Fruit fly (Drosophila melanogaster) whole organism, embryonic: Measurements from ENCODE around the gene Pxd.
A peak's percentile ranks its signal among the peaks of the same experiment; 100 is the strongest.

Source experiments
- Atf6 ChIP-seq: fragments of 200-800 bp; sonication (Bioruptor generic); IDR thresholded peaks from 2 replicates; pipeline ENCODE4 v1.3.6; 2022; ENCODE audit warnings: missing biosample characterization, missing genetic modification characterization
- Awh ChIP-seq: fragments of 200-800 bp; sonication (Bioruptor generic); IDR thresholded peaks from 2 replicates; pipeline ENCODE4, ENCODE4 v1.3.6; 2022; ENCODE audit warnings: missing biosample characterization, missing genetic modification characterization
- BEAF-32 ChIP-seq: fragments of 200-800 bp; sonication (Bioruptor generic); optimal IDR thresholded peaks from 3 replicates; lab custom pipeline; 2017; ENCODE audit warnings: missing biosample characterization, missing genetic modification characterization, mild to moderate bottlenecking, moderate library complexity, missing genetic modification reagents
- Blimp-1 ChIP-seq: fragments of 200-800 bp; sonication (Bioruptor generic); optimal IDR thresholded peaks from 3 replicates; lab custom pipeline; 2018; ENCODE audit warnings: missing biosample characterization, missing genetic modification characterization, mild to moderate bottlenecking, moderate library complexity, missing genetic modification reagents
- CG10462 ChIP-seq: fragments of 200-800 bp; sonication (Bioruptor generic); optimal IDR thresholded peaks from 2 replicates; lab custom pipeline; 2016; ENCODE audit warnings: missing biosample characterization, missing genetic modification characterization
- CG10654 ChIP-seq: fragments of 200-800 bp; sonication (Bioruptor generic); optimal IDR thresholded peaks from 2 replicates; lab custom pipeline; 2016; ENCODE audit warnings: missing biosample characterization, missing genetic modification characterization
- CG11504 ChIP-seq: fragments of 200-800 bp; sonication (Bioruptor generic); optimal IDR thresholded peaks from 3 replicates; lab custom pipeline; 2019; ENCODE audit warnings: missing biosample characterization, mild to moderate bottlenecking, missing genetic modification characterization, moderate library complexity
- CG11723 ChIP-seq: fragments of 200-800 bp; sonication (Bioruptor generic); optimal IDR thresholded peaks from 2 replicates; lab custom pipeline; 2017; ENCODE audit warnings: missing biosample characterization, mild to moderate bottlenecking, missing genetic modification characterization
- CG12155 ChIP-seq: fragments of 200-800 bp; sonication (Bioruptor generic); optimal IDR thresholded peaks from 3 replicates; lab custom pipeline; 2016; ENCODE audit warnings: missing biosample characterization, missing genetic modification characterization
- CG12299 ChIP-seq: fragments of 200-800 bp; sonication (Bioruptor generic); optimal IDR thresholded peaks from 2 replicates; lab custom pipeline; 2018; ENCODE audit warnings: missing biosample characterization, mild to moderate bottlenecking, missing genetic modification characterization
- CG12659 ChIP-seq: fragments of 200-800 bp; sonication (Bioruptor generic); optimal IDR thresholded peaks from 3 replicates; lab custom pipeline; 2017; ENCODE audit warnings: mild to moderate bottlenecking, missing biosample characterization, missing genetic modification reagents, missing genetic modification characterization
- CG13287 ChIP-seq: fragments of 200-800 bp; sonication (Bioruptor generic); IDR thresholded peaks from 2 replicates; pipeline ENCODE4 v1.3.6; 2022; ENCODE audit warnings: missing biosample characterization, missing genetic modification characterization; ENCODE audit not compliant: partially characterized antibody
- CG14014 ChIP-seq: fragments of 200-800 bp; sonication (Bioruptor generic); IDR thresholded peaks from 2 replicates; pipeline ENCODE4 v1.3.6; 2022; ENCODE audit warnings: missing biosample characterization, missing genetic modification characterization
- CG14050 ChIP-seq: fragments of 200-800 bp; sonication (Bioruptor generic); IDR thresholded peaks from 3 replicates; pipeline ENCODE4 v1.3.6; 2022; ENCODE audit warnings: missing biosample characterization, missing genetic modification characterization
- CG14441 ChIP-seq: fragments of 200-800 bp; sonication (Bioruptor generic); IDR thresholded peaks from 2 replicates; pipeline ENCODE4 v1.3.6; 2022; ENCODE audit warnings: missing biosample characterization, missing genetic modification characterization
- CG14965 ChIP-seq: fragments of 200-800 bp; sonication (Bioruptor generic); optimal IDR thresholded peaks from 2 replicates; lab custom pipeline; 2016; ENCODE audit warnings: missing biosample characterization, missing genetic modification characterization, borderline replicate concordance
- CG30431 ChIP-seq: fragments of 200-800 bp; sonication (Bioruptor generic); optimal IDR thresholded peaks from 2 replicates; lab custom pipeline; 2017; ENCODE audit warnings: missing biosample characterization, missing genetic modification characterization
- CG31441 ChIP-seq: fragments of 200-800 bp; sonication (Bioruptor generic); IDR thresholded peaks from 2 replicates; pipeline ENCODE4 v1.3.6; 2022; ENCODE audit warnings: missing biosample characterization, missing genetic modification characterization
- CG3407 ChIP-seq: fragments of 200-800 bp; sonication (Bioruptor generic); optimal IDR thresholded peaks from 2 replicates; lab custom pipeline; 2018; ENCODE audit warnings: missing biosample characterization, mild to moderate bottlenecking, missing genetic modification characterization
- CG6683 ChIP-seq: fragments of 200-800 bp; sonication (Bioruptor generic); optimal IDR thresholded peaks from 2 replicates; lab custom pipeline; 2017; ENCODE audit warnings: missing biosample characterization, mild to moderate bottlenecking, missing genetic modification characterization, missing genetic modification reagents
- CG6765 ChIP-seq: fragments of 200-800 bp; sonication (Bioruptor generic); optimal IDR thresholded peaks from 3 replicates; lab custom pipeline; 2017; ENCODE audit warnings: missing biosample characterization, mild to moderate bottlenecking, missing genetic modification characterization
- CG7987 ChIP-seq: fragments of 200-800 bp; sonication (Bioruptor generic); optimal IDR thresholded peaks from 2 replicates; lab custom pipeline; 2018; ENCODE audit warnings: missing biosample characterization, mild to moderate bottlenecking, missing genetic modification characterization, moderate library complexity
- Dek ChIP-seq: fragments of 200-800 bp; sonication (Bioruptor generic); optimal IDR thresholded peaks from 3 replicates; lab custom pipeline; 2019; ENCODE audit warnings: missing biosample characterization, mild to moderate bottlenecking, missing genetic modification characterization, moderate library complexity
- Doc3 ChIP-seq: fragments of 200-800 bp; sonication (Bioruptor generic); IDR thresholded peaks from 3 replicates; pipeline ENCODE4 v1.3.6; 2022; ENCODE audit warnings: missing biosample characterization, missing genetic modification characterization; ENCODE audit not compliant: partially characterized antibody
- Fer3 ChIP-seq: fragments of 200-800 bp; sonication (Bioruptor generic); optimal IDR thresholded peaks from 2 replicates; lab custom pipeline; 2018; ENCODE audit warnings: missing biosample characterization, mild to moderate bottlenecking, missing genetic modification characterization, moderate library complexity
- HmgZ ChIP-seq: fragments of 200-800 bp; sonication (Bioruptor generic); optimal IDR thresholded peaks from 2 replicates; lab custom pipeline; 2018; ENCODE audit warnings: missing biosample characterization, mild to moderate bottlenecking, missing genetic modification characterization
- Nf-YA ChIP-seq: fragments of 200-800 bp; sonication (Bioruptor generic); IDR thresholded peaks from 2 replicates; pipeline ENCODE4 v1.3.6; 2022; ENCODE audit warnings: missing biosample characterization, missing genetic modification characterization
- PHDP ChIP-seq: fragments of 200-800 bp; sonication (Bioruptor generic); optimal IDR thresholded peaks from 3 replicates; lab custom pipeline; 2018; ENCODE audit warnings: missing biosample characterization, mild to moderate bottlenecking, missing genetic modification characterization, moderate library complexity
- ac ChIP-seq: fragments of 200-800 bp; sonication (Bioruptor generic); optimal IDR thresholded peaks from 3 replicates; lab custom pipeline; 2017; ENCODE audit warnings: missing biosample characterization, mild to moderate bottlenecking, missing genetic modification characterization
- bowl ChIP-seq: fragments of 200-800 bp; sonication (Bioruptor generic); IDR thresholded peaks from 2 replicates; pipeline ENCODE4 v1.3.6; 2022; ENCODE audit warnings: missing biosample characterization, missing genetic modification characterization
- cad ChIP-seq: fragments of >200 bp; optimal IDR thresholded peaks from 2 replicates; lab custom pipeline; 2017; ENCODE audit warnings: missing biosample characterization, missing genetic modification characterization
- corto ChIP-seq: fragments of 200-800 bp; sonication (Bioruptor generic); optimal IDR thresholded peaks from 2 replicates; lab custom pipeline; 2016; ENCODE audit warnings: missing biosample characterization, mild to moderate bottlenecking, missing genetic modification characterization, moderate library complexity
- crol ChIP-seq: fragments of 200-800 bp; sonication (Bioruptor generic); IDR thresholded peaks from 2 replicates; pipeline ENCODE4 v1.3.6; 2022; ENCODE audit warnings: missing biosample characterization, missing genetic modification characterization
- danr ChIP-seq: fragments of 200-800 bp; sonication (Bioruptor generic); IDR thresholded peaks from 2 replicates; pipeline ENCODE4 v1.3.6; 2022; ENCODE audit warnings: missing biosample characterization, missing genetic modification characterization
- eyg ChIP-seq: fragments of 200-800 bp; sonication (Bioruptor generic); optimal IDR thresholded peaks from 3 replicates; lab custom pipeline; 2016; ENCODE audit warnings: missing biosample characterization, missing genetic modification characterization
- grn ChIP-seq: fragments of 200-800 bp; sonication (Bioruptor generic); optimal IDR thresholded peaks from 3 replicates; lab custom pipeline; 2017; ENCODE audit warnings: missing biosample characterization, missing genetic modification characterization
- h ChIP-seq: fragments of >200 bp; optimal IDR thresholded peaks from 2 replicates; lab custom pipeline; 2017
- ham ChIP-seq: fragments of 200-800 bp; sonication (Bioruptor generic); IDR thresholded peaks from 2 replicates; pipeline ENCODE4 v1.3.6; 2022; ENCODE audit warnings: missing biosample characterization, missing genetic modification characterization
- hb ChIP-seq: fragments of 200-800 bp; sonication (Bioruptor generic); IDR thresholded peaks from 3 replicates; pipeline ENCODE4 v1.3.6; 2022; ENCODE audit warnings: missing biosample characterization, missing genetic modification characterization; ENCODE audit not compliant: partially characterized antibody
- lmd ChIP-seq: fragments of 200-800 bp; sonication (Bioruptor generic); IDR thresholded peaks from 2 replicates; pipeline ENCODE4 v1.3.6; 2022; ENCODE audit warnings: missing biosample characterization, missing genetic modification characterization
- mirr ChIP-seq: fragments of 200-800 bp; sonication (Bioruptor generic); optimal IDR thresholded peaks from 3 replicates; lab custom pipeline; 2018; ENCODE audit warnings: missing biosample characterization, mild to moderate bottlenecking, missing genetic modification characterization
- oc ChIP-seq: fragments of 200-800 bp; sonication (Bioruptor generic); optimal IDR thresholded peaks from 2 replicates; lab custom pipeline; 2018; ENCODE audit warnings: missing biosample characterization, mild to moderate bottlenecking, missing genetic modification characterization, moderate library complexity
- pros ChIP-seq: fragments of 200-800 bp; sonication (Bioruptor generic); optimal IDR thresholded peaks from 3 replicates; lab custom pipeline; 2019; ENCODE audit warnings: missing biosample characterization, mild to moderate bottlenecking, missing genetic modification characterization, moderate library complexity
- ranshi ChIP-seq: fragments of 200-800 bp; sonication (Bioruptor generic); IDR thresholded peaks from 2 replicates; pipeline ENCODE4 v1.3.6; 2022; ENCODE audit warnings: missing biosample characterization, missing genetic modification characterization
- salm ChIP-seq: fragments of 200-800 bp; sonication (Bioruptor generic); optimal IDR thresholded peaks from 2 replicates; lab custom pipeline; 2018; ENCODE audit warnings: missing biosample characterization, mild to moderate bottlenecking, missing genetic modification characterization
- stc ChIP-seq: fragments of 200-800 bp; sonication (Bioruptor generic); IDR thresholded peaks from 2 replicates; pipeline ENCODE4 v1.3.6; 2022; ENCODE audit warnings: missing biosample characterization, missing genetic modification characterization
- tll ChIP-seq, 2 experiments: fragments of 200-800 bp in 1 of 2; fragments of >200 bp in 1 of 2; sonication (Bioruptor generic) in 1 of 2; optimal IDR thresholded peaks; 2 replicates each; lab custom pipeline; 2017 to 2019; ENCODE audit warnings: missing biosample characterization in 2 of 2, missing genetic modification characterization in 2 of 2, mild to moderate bottlenecking in 1 of 2, moderate library complexity in 1 of 2
- vfl ChIP-seq: fragments of 200-800 bp; sonication (Bioruptor generic); optimal IDR thresholded peaks from 2 replicates; lab custom pipeline; 2016; ENCODE audit warnings: missing biosample characterization, missing genetic modification characterization
- zen2 ChIP-seq: fragments of 200-800 bp; sonication (Bioruptor generic); IDR thresholded peaks from 3 replicates; pipeline ENCODE4 v1.3.6; 2022; ENCODE audit warnings: missing biosample characterization, missing genetic modification characterization; ENCODE audit not compliant: partially characterized antibody
- zfh2 ChIP-seq: fragments of 200-800 bp; sonication (Bioruptor generic); optimal IDR thresholded peaks from 2 replicates; lab custom pipeline; 2016; ENCODE audit warnings: missing biosample characterization, missing genetic modification characterization

Pxd gene

dm6 chr3R:17056183-17056904 is 42.0 kb downstream of the Pxd start (continued):
- TF ChIP-seq CG7987 (peak; percentile 34), hb (GFP tag; lab: Robert Waterston, UW) (no peak), cad (peak; percentile 20), Awh (no peak), CG12155 (GFP tag; lab: Kevin White, UChicago) (no peak), corto (GFP tag; lab: Kevin White, UChicago) (no peak), mirr (peak; percentile 73), danr (GFP tag; lab: Robert Waterston, UW) (no peak), PHDP (tag; lab: Kevin White, UChicago) (peak; percentile 2), Dek (tag; lab: Kevin White, UChicago) (no peak), CG12299 (tag; lab: Kevin White, UChicago) (peak; percentile 45), CG11504 (peak; percentile 80), Nf-YA (GFP tag; lab: Robert Waterston, UW) (no peak), ac (GFP tag; lab: Kevin White, UChicago) (no peak), Fer3 (tag; lab: Kevin White, UChicago) (no peak), CG14014 (GFP tag; lab: Robert Waterston, UW) (no peak; the same call in 1 of the 2 replicates), CG12659 (GFP tag; lab: Kevin White, UChicago) (no peak), CG30431 (GFP tag; lab: Kevin White, UChicago) (no peak), tll (GFP tag; optimal IDR thresholded peaks at IDR 0.05; lab: Kevin White, UChicago) (peak in 1 of 2 experiments; percentile 76), grn (GFP tag; lab: Kevin White, UChicago) (no peak), ranshi (GFP tag; lab: Robert Waterston, UW) (no peak), Doc3 (0 out of 3 replicates have a peak, but pooled peaks have one; percentile 26), pros (GFP tag; lab: Kevin White, UChicago) (peak; percentile 86), zen2 (GFP tag; lab: Robert Waterston, UW) (no peak), Atf6 (GFP tag; lab: Robert Waterston, UW) (peak; percentile 50), HmgZ (tag; lab: Kevin White, UChicago) (peak; percentile 57), zfh2 (GFP tag; lab: Kevin White, UChicago) (no peak), CG10462 (no peak), h (no peak), stc (GFP tag; lab: Robert Waterston, UW) (no peak), eyg (GFP tag; lab: Kevin White, UChicago) (no peak), CG13287 (GFP tag; lab: Robert Waterston, UW) (peak; percentile 55), CG14441 (GFP tag; lab: Robert Waterston, UW) (no peak), CG31441 (GFP tag; lab: Robert Waterston, UW) (no peak), crol (GFP tag; lab: Robert Waterston, UW) (peak; percentile 99), CG14050 (GFP tag; lab: Robert Waterston, UW) (no peak), BEAF-32 (GFP tag; lab: Kevin White, UChicago) (no peak), bowl (peak; percentile 11; the same call in 1 of the 2 replicates), Blimp-1 (GFP tag; lab: Kevin White, UChicago) (peak; percentile 2), vfl (GFP tag; lab: Kevin White, UChicago) (no peak), CG11723 (GFP tag; lab: Kevin White, UChicago) (no peak), salm (tag; lab: Kevin White, UChicago) (peak; percentile 13), CG6683 (GFP tag; lab: Kevin White, UChicago) (no peak), oc (tag; lab: Kevin White, UChicago) (no peak), ham (GFP tag; lab: Robert Waterston, UW) (no peak), CG14965 (no peak), CG3407 (GFP tag; lab: Kevin White, UChicago) (no peak), CG6765 (GFP tag; lab: Kevin White, UChicago) (peak; percentile 62), lmd (GFP tag; lab: Robert Waterston, UW) (no peak), CG10654 (GFP tag; lab: Kevin White, UChicago) (no peak)
